Fruit fly (Drosophila melanogaster): ENCODE results near the gene tara.

Gene tara

DNA sequence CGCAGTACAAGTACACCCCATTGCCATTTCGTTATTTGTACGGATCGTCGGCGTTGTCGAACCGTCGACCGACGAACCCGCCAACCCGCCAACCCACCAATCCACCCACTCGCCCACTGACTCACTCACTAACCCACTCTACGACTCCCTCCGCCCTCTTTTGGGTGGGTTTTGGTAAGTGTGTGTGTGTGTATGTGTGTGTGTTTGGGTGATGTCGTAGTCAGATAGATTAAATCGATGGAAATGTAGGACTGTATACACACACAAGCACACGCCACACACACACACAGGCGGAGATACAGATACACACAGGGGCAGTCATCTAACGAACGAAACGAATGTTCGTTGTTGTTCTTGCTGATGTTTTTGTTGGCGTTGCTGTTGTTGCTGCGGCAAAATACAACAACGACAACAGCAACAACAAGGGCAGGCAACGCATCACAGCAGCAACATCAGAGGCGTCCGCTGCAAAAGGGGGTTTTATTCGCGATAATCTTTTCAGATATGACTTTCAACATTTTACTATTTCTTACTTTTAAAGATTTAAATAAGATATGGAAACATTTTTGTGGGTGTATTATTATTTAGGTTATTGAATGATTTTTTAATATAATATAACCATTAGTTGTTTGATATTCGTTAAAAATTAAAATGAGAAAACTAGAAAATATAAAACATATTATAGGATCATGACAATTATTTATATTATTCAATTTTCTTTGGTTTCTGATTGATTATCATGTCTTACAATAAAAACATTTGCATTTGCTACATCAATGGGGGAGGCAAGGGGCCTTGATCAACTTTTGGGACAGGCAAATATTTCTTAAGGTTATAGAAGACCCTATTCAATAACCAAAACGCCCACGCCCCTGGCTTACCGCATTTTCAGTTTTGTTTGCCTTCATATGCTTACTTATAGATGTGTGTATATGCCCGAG is 3.8 kb upstream of the tara start (continued):
- TF ChIP-seq Drgx (GFP tag; IDR thresholded peaks at IDR 0.05): peak; percentile 64
- TF ChIP-seq YL-1 (GFP tag; optimal IDR thresholded peaks at IDR 0.05): peak; percentile 85
- TF ChIP-seq HLHmδ (GFP tag; optimal IDR thresholded peaks at IDR 0.05): no peak
- peak; percentile 43 for TF ChIP-seq wdn (GFP tag; IDR thresholded peaks at IDR 0.05)
- peak; percentile 71 for TF ChIP-seq Fer2 (tag; optimal IDR thresholded peaks at IDR 0.05)
- no peak for TF ChIP-seq Atf3 (GFP tag; optimal IDR thresholded peaks at IDR 0.05)
- peak; percentile 92 for TF ChIP-seq Sox102F (GFP tag; optimal IDR thresholded peaks at IDR 0.05)
- peak; percentile 12 for TF ChIP-seq CG15514 (GFP tag; optimal IDR thresholded peaks at IDR 0.05)
- peak; percentile 69 for TF ChIP-seq CG4404 (GFP tag; IDR thresholded peaks at IDR 0.05)
- TF ChIP-seq Stat92E (GFP tag; optimal IDR thresholded peaks at IDR 0.05): peak in 1 of 3 experiments; percentile 73
- TF ChIP-seq crol (GFP tag; IDR thresholded peaks at IDR 0.05): peak; percentile 79; the same call in 1 of the 2 replicates
- no peak for TF ChIP-seq CG8944 (GFP tag; optimal IDR thresholded peaks at IDR 0.05)
- TF ChIP-seq yki (optimal IDR thresholded peaks at IDR 0.05): no peak
- TF ChIP-seq CG18011 (GFP tag; optimal IDR thresholded peaks at IDR 0.05): peak; percentile 67
- no peak for TF ChIP-seq CG34376 (GFP tag; optimal IDR thresholded peaks at IDR 0.05)
- TF ChIP-seq Xbp1 (GFP tag; optimal IDR thresholded peaks at IDR 0.05): peak; percentile 88
- peak; percentile 71 for TF ChIP-seq slou (GFP tag; optimal IDR thresholded peaks at IDR 0.05)
- no peak for TF ChIP-seq CG7745 (tag; optimal IDR thresholded peaks at IDR 0.05)
- TF ChIP-seq CG14441 (GFP tag; IDR thresholded peaks at IDR 0.05): peak; percentile 80
- peak; percentile 93 for TF ChIP-seq dmrt99B (tag; optimal IDR thresholded peaks at IDR 0.05)
- TF ChIP-seq grau (tag; optimal IDR thresholded peaks at IDR 0.05): peak; percentile 88
- peak; percentile 96 for TF ChIP-seq CG8924 (tag; optimal IDR thresholded peaks at IDR 0.05)
- no peak for TF ChIP-seq CG17802 (tag; optimal IDR thresholded peaks at IDR 0.05)
- TF ChIP-seq CG15601 (tag; optimal IDR thresholded peaks at IDR 0.05): peak; percentile 91
- peak; percentile 91; the same call in 1 of the 2 replicates for TF ChIP-seq CG31441 (GFP tag; IDR thresholded peaks at IDR 0.05)
- peak; percentile 64; the same call in 2 of the 3 replicates for TF ChIP-seq so (GFP tag; IDR thresholded peaks at IDR 0.05)
- TF ChIP-seq H2.0 (GFP tag; IDR thresholded peaks at IDR 0.05): peak; percentile 82
- no peak for TF ChIP-seq Dp (GFP tag; optimal IDR thresholded peaks at IDR 0.05)
- TF ChIP-seq Usf (GFP tag; optimal IDR thresholded peaks at IDR 0.05): peak; percentile 93
- TF ChIP-seq prd (optimal IDR thresholded peaks at IDR 0.05): no peak
- peak; percentile 79 for TF ChIP-seq prd (GFP tag; IDR thresholded peaks at IDR 0.05)
- no peak for TF ChIP-seq jumu (GFP tag; optimal IDR thresholded peaks at IDR 0.05)
- TF ChIP-seq wek (GFP tag; optimal IDR thresholded peaks at IDR 0.05): no peak
- peak; percentile 33; the same call in 1 of the 2 replicates for TF ChIP-seq toy (GFP tag; IDR thresholded peaks at IDR 0.05)
- TF ChIP-seq CG43689 (GFP tag; IDR thresholded peaks at IDR 0.05): peak; percentile 52; the same call in 1 of the 2 replicates
- no peak for TF ChIP-seq CG7963 (GFP tag; IDR thresholded peaks at IDR 0.05; ENCODE audit: partially characterized antibody)
- no peak for TF ChIP-seq her (GFP tag; optimal IDR thresholded peaks at IDR 0.05)
- TF ChIP-seq pum (GFP tag; optimal IDR thresholded peaks at IDR 0.05): peak; percentile 17
- TF ChIP-seq twi (tag; optimal IDR thresholded peaks at IDR 0.05): peak; percentile 94
- TF ChIP-seq Hand (GFP tag; optimal IDR thresholded peaks at IDR 0.05): peak; percentile 81
- TF ChIP-seq Myb (GFP tag; optimal IDR thresholded peaks at IDR 0.05): no peak
- TF ChIP-seq z (GFP tag; IDR thresholded peaks at IDR 0.05): no peak; the same call in 2 of the 3 replicates
- peak; percentile 67; the same call in 1 of the 2 replicates for TF ChIP-seq E2f1 (GFP tag; IDR thresholded peaks at IDR 0.05)
- TF ChIP-seq sens (GFP tag): peak; percentile 93
- TF ChIP-seq NC2α (GFP tag; optimal IDR thresholded peaks at IDR 0.05): no peak
- TF ChIP-seq CG3726 (GFP tag; IDR thresholded peaks at IDR 0.05): peak; percentile 52; the same call in 2 of the 3 replicates
- peak; percentile 73 for TF ChIP-seq CG5245 (GFP tag; optimal IDR thresholded peaks at IDR 0.05)
- TF ChIP-seq Dip2 (GFP tag; IDR thresholded peaks at IDR 0.05): no peak; the same call in 1 of the 2 replicates
- peak; percentile 76; the same call in 2 of the 3 replicates for TF ChIP-seq dysf (GFP tag; IDR thresholded peaks at IDR 0.05)
